Worm (Caenorhabditis elegans): ENCODE data around the gene Y73F4A.1.
A peak's percentile ranks its signal among the peaks of the same experiment; 100 is the strongest.

Y73F4A.1 gene

DNA sequence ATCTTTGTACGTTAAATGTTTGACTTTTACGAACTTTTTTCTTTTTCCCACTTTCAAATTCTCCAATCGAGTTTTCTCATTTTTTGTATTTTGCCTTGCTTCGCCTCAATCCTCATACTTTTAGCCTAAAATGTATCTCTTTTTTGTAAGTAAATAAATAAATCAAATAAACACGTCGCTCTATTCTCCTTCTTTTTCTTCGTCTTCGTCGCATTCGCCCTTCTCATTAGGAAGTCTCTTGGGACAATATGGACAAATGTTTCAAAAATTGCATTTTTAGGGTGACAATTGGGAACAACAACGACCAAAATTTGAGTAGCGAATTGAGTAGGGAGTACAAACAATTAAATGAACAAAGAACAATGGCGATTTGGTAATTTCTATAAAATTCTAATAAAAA, 46.9 kb upstream of the Y73F4A.1 start:
- TF ChIP-seq blmp-1 (tag; optimal IDR thresholded peaks at IDR 0.05) = no peak
- no peak for TF ChIP-seq ceh-82 (tag; optimal IDR thresholded peaks at IDR 0.05)
- no peak for TF ChIP-seq hlh-4 (tag; optimal IDR thresholded peaks at IDR 0.05)
- peak; percentile 1 for TF ChIP-seq mep-1 (tag; optimal IDR thresholded peaks at IDR 0.05)
- peak in 1 of 2 experiments; percentile 5 for TF ChIP-seq efl-1 (optimal IDR thresholded peaks at IDR 0.05)
- peak in 1 of 2 experiments; percentile 51 for TF ChIP-seq efl-1 (GFP tag; optimal IDR thresholded peaks at IDR 0.05 in 1 of 2)
- TF ChIP-seq zag-1 (tag; optimal IDR thresholded peaks at IDR 0.05) = peak; percentile 2
- TF ChIP-seq zip-4 (GFP tag; optimal IDR thresholded peaks at IDR 0.05) = no peak
- TF ChIP-seq lir-3 (tag; optimal IDR thresholded peaks at IDR 0.05; ENCODE audit: poor library complexity) = no peak
- no peak for TF ChIP-seq aly-2 (tag; optimal IDR thresholded peaks at IDR 0.05)
- TF ChIP-seq ama-1 (optimal IDR thresholded peaks at IDR 0.05) = no peak
- peak; percentile 68 for TF ChIP-seq fkh-10 (GFP tag; optimal IDR thresholded peaks at IDR 0.05)
- no peak for TF ChIP-seq dsc-1 (tag; optimal IDR thresholded peaks at IDR 0.05)
- TF ChIP-seq sup-37 (GFP tag; optimal IDR thresholded peaks at IDR 0.05) = no peak
- no peak for TF ChIP-seq irx-1 (tag; optimal IDR thresholded peaks at IDR 0.05)
- no peak for TF ChIP-seq unc-86 (tag; optimal IDR thresholded peaks at IDR 0.05)
- no peak for TF ChIP-seq elt-3 (tag; optimal IDR thresholded peaks at IDR 0.05)
- no peak for TF ChIP-seq isw-1 (GFP tag; IDR thresholded peaks at IDR 0.05)
- no peak for TF ChIP-seq nhr-77 (tag; optimal IDR thresholded peaks at IDR 0.05)
- TF ChIP-seq lin-13 (GFP tag; optimal IDR thresholded peaks at IDR 0.05) = no peak
- TF ChIP-seq unc-130 (tag; optimal IDR thresholded peaks at IDR 0.05) = no peak
- no peak for TF ChIP-seq ceh-8 (GFP tag; optimal IDR thresholded peaks at IDR 0.05)
- no peak for TF ChIP-seq skn-1 (tag; optimal IDR thresholded peaks at IDR 0.05)
- no peak for TF ChIP-seq swsn-7 (tag; optimal IDR thresholded peaks at IDR 0.05)
- no peak for TF ChIP-seq nhr-28 (tag; optimal IDR thresholded peaks at IDR 0.05)
- peak; percentile 25 for TF ChIP-seq nhr-71 (tag; optimal IDR thresholded peaks at IDR 0.05)
- peak; percentile 84 for TF ChIP-seq ces-1 (GFP tag; optimal IDR thresholded peaks at IDR 0.05)
- TF ChIP-seq tlp-1 (tag; optimal IDR thresholded peaks at IDR 0.05) = no peak
- peak; percentile 43 for TF ChIP-seq tbx-2 (tag; optimal IDR thresholded peaks at IDR 0.05)
- TF ChIP-seq dpl-1 (GFP tag; optimal IDR thresholded peaks at IDR 0.05) = peak in 1 of 3 experiments; percentile 7
- no peak for TF ChIP-seq lin-35 (GFP tag; optimal IDR thresholded peaks at IDR 0.05)
- no peak for TF ChIP-seq aha-1 (tag; optimal IDR thresholded peaks at IDR 0.05)
- TF ChIP-seq ceh-90 (tag; optimal IDR thresholded peaks at IDR 0.05) = no peak
- TF ChIP-seq egl-13 (tag; optimal IDR thresholded peaks at IDR 0.05) = no peak
- TF ChIP-seq lin-14 (GFP tag; optimal IDR thresholded peaks at IDR 0.05) = peak; percentile 86
- TF ChIP-seq hlh-17 (GFP tag; optimal IDR thresholded peaks at IDR 0.05; ENCODE audit: borderline replicate concordance) = no peak

DNA sequence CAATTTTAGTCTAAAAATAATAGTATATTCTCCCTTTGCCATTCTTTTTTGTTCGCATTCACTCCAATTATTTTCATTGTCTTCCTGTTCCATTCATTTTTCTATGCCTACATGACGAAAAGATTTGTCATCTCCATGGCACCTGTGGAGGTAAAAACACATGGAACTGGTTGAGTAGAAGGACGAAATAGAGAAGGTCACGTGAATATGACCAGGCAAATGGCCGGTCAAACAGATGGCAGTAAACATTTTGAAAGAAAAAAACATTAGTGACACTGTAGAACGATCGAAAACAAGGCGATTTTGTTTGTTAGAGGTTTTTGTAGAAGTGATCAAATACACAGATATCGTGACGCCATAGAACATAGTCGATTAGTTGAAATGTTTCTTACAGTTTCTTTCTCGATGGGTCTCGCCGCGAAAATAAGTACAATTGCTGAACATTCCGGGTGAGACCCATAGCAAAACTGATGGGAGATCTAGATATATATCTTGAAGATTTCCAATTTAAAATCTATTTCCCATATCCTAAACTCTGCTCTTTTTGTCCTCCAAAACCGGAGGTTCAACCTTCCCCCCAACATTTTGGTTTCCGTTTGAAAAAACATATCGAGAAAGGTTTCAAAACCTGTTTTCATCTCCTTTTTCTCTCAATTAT, 45.5 kb upstream of the Y73F4A.1 start:
- no peak for TF ChIP-seq nhr-84 (tag; optimal IDR thresholded peaks at IDR 0.05)
- 0 out of 2 replicates have a peak, but pooled peaks have one; percentile 18 for TF ChIP-seq ceh-88 (GFP tag; IDR thresholded peaks at IDR 0.05)
- no peak for TF ChIP-seq egl-27 (tag; optimal IDR thresholded peaks at IDR 0.05)
- no peak for TF ChIP-seq irx-1 (tag; optimal IDR thresholded peaks at IDR 0.05)
- TF ChIP-seq efl-1 (optimal IDR thresholded peaks at IDR 0.05) = peak in 1 of 2 experiments; percentile 10
- peak in 1 of 2 experiments; percentile 85 for TF ChIP-seq efl-1 (GFP tag; optimal IDR thresholded peaks at IDR 0.05 in 1 of 2)
- peak; percentile 34 for TF ChIP-seq blmp-1 (tag; optimal IDR thresholded peaks at IDR 0.05)
- TF ChIP-seq elt-3 (tag; optimal IDR thresholded peaks at IDR 0.05) = peak in 2 of 6 experiments; percentile 10 to 55
- TF ChIP-seq nhr-47 (tag; optimal IDR thresholded peaks at IDR 0.05) = no peak
- peak; percentile 43 for TF ChIP-seq nhr-71 (tag; optimal IDR thresholded peaks at IDR 0.05)
- TF ChIP-seq xbp-1 (tag; optimal IDR thresholded peaks at IDR 0.05) = peak; percentile 4
- TF ChIP-seq grh-1 (GFP tag; IDR thresholded peaks at IDR 0.05) = peak; percentile 66
- no peak for TF ChIP-seq lir-3 (tag; optimal IDR thresholded peaks at IDR 0.05; ENCODE audit: poor library complexity)
- peak; percentile 56 for TF ChIP-seq mep-1 (tag; optimal IDR thresholded peaks at IDR 0.05)
- TF ChIP-seq hpl-2 (GFP tag; optimal IDR thresholded peaks at IDR 0.05) = no peak
- TF ChIP-seq lin-35 (GFP tag; optimal IDR thresholded peaks at IDR 0.05) = peak in 1 of 2 experiments; percentile 50
- no peak for TF ChIP-seq lin-13 (GFP tag; optimal IDR thresholded peaks at IDR 0.05)
- TF ChIP-seq mdl-1 (tag; optimal IDR thresholded peaks at IDR 0.05) = peak in 1 of 2 experiments; percentile 72
- TF ChIP-seq nhr-85 (tag) = peak; percentile 96
- peak; percentile 65 for TF ChIP-seq snu-23 (GFP tag; optimal IDR thresholded peaks at IDR 0.05)
- TF ChIP-seq dpl-1 (GFP tag; optimal IDR thresholded peaks at IDR 0.05) = peak in 1 of 3 experiments; percentile 22
- TF ChIP-seq tbx-2 (tag; optimal IDR thresholded peaks at IDR 0.05) = peak; percentile 16
- TF ChIP-seq egl-13 (tag; optimal IDR thresholded peaks at IDR 0.05) = no peak
- TF ChIP-seq lsy-2 (tag; optimal IDR thresholded peaks at IDR 0.05) = peak; percentile 7 to 26
- no peak for TF ChIP-seq dsc-1 (tag; optimal IDR thresholded peaks at IDR 0.05)
- no peak for TF ChIP-seq tlp-1 (tag; optimal IDR thresholded peaks at IDR 0.05)
- no peak for TF ChIP-seq unc-30 (tag; optimal IDR thresholded peaks at IDR 0.05)
- peak; percentile 72 for TF ChIP-seq lin-14 (GFP tag; optimal IDR thresholded peaks at IDR 0.05)
- peak; percentile 29; the same call in 1 of the 2 replicates for TF ChIP-seq nhr-19 (GFP tag; conservative IDR thresholded peaks at IDR 0.05)

All from whole organism, L1 larva.